Fruit fly (Drosophila melanogaster): ENCODE data around the gene CG14244.

Gene CG14244

dm6 chr3R:26717295-26717694 is 8.6 kb upstream of the CG14244 start, which contains the start of gene CG6425 (continued):
- TF ChIP-seq cyc (GFP tag; optimal IDR thresholded peaks at IDR 0.05): peak; percentile 38
- TF ChIP-seq CG6854 (GFP tag; optimal IDR thresholded peaks at IDR 0.05): no peak
- TF ChIP-seq salr (GFP tag; optimal IDR thresholded peaks at IDR 0.05): peak in 1 of 2 experiments; percentile 22
- TF ChIP-seq CG6163 (GFP tag; IDR thresholded peaks at IDR 0.05): no peak
- TF ChIP-seq acj6 (GFP tag; optimal IDR thresholded peaks at IDR 0.05): no peak
- peak; percentile 18 for TF ChIP-seq lz (GFP tag; optimal IDR thresholded peaks at IDR 0.05)
- no peak for TF ChIP-seq OdsH (GFP tag; optimal IDR thresholded peaks at IDR 0.05)
- TF ChIP-seq dsx (GFP tag; optimal IDR thresholded peaks at IDR 0.05; ENCODE audit: poor library complexity, severe bottlenecking): no peak
- TF ChIP-seq spab (GFP tag; optimal IDR thresholded peaks at IDR 0.05): no peak
- TF ChIP-seq CG11762 (GFP tag; optimal IDR thresholded peaks at IDR 0.05; ENCODE audit: insufficient read depth): no peak
- no peak for TF ChIP-seq CG6276 (GFP tag; optimal IDR thresholded peaks at IDR 0.05)
- TF ChIP-seq CG8119 (GFP tag; IDR thresholded peaks at IDR 0.05): peak; percentile 41; the same call in 2 of the 3 replicates

- no peak for TF ChIP-seq CG8119 (GFP tag; IDR thresholded peaks at IDR 0.05)
- peak; percentile 87 for TF ChIP-seq CG1621 (tag; optimal IDR thresholded peaks at IDR 0.05)
Measured at dm6 chr3R:26717864-26718263, 8.1 kb upstream of the CG14244 start, which contains the start of gene Yif1. Gene Yif1 (plus strand): TSS chr3R:26717871.

DNA sequence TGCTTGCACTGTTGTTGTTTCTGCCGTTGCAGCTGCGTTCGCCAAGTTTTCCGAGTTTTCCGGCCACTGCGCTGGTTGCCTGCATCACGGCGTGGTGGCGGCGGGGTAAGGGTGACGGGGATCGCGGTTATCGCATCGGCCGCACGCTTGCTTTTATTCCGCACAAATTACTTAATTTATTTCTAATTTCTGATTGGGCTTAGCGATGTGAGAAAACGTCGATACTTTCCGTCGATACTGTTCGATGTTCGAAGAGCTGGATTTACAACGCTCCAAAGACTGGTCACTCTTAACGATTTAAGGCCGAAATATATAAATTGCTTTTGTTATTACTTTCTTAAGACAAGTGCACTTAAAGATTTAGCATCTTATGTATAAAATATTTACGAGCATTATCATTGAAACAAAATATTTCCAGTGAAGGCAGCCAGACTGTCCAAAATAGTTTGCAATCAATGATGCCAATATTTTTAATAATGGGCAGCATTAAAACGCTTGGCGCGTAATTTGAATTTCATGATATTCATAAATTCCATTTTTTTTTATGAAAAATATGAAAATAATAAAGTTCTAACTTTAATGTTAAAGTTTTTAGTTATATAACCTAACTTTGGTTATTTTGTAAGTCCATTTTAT is 838 bp upstream of the CG14244 start, which contains the start of gene CG6420:
TSS of gene CG6420 (minus strand) at position 240 of the 636 bp plus-strand sequence.
- TF ChIP-seq net (GFP tag; optimal IDR thresholded peaks at IDR 0.05): no peak
- TF ChIP-seq Gug (GFP tag; IDR thresholded peaks at IDR 0.05): no peak
- no peak for TF ChIP-seq pdm3 (GFP tag; optimal IDR thresholded peaks at IDR 0.05)
- TF ChIP-seq vri (GFP tag; optimal IDR thresholded peaks at IDR 0.05): peak; percentile 76
- no peak for TF ChIP-seq CG4318 (GFP tag; optimal IDR thresholded peaks at IDR 0.05)
- peak; percentile 100 for TF ChIP-seq CG6808 (GFP tag; optimal IDR thresholded peaks at IDR 0.05)
- no peak for TF ChIP-seq dsx (GFP tag; optimal IDR thresholded peaks at IDR 0.05; ENCODE audit: poor library complexity, severe bottlenecking)
- no peak for TF ChIP-seq CG6276 (GFP tag; optimal IDR thresholded peaks at IDR 0.05)
- peak; percentile 16 for TF ChIP-seq Eip78C (GFP tag)
- no peak for TF ChIP-seq CG11762 (GFP tag; optimal IDR thresholded peaks at IDR 0.05; ENCODE audit: insufficient read depth)

dm6 chr3R:26727014-26727413 is 1.1 kb downstream of the CG14244 start, which contains the start of gene CG14246:
Gene CG14246 (plus strand): TSS chr3R:26727314.
- TF ChIP-seq CG16779 (tag; optimal IDR thresholded peaks at IDR 0.05): no peak

dm6 chr3R:26728427-26728826 is 2.5 kb downstream of the CG14244 start, which contains the start of gene CG14245:
Gene CG14245 (plus strand): TSS chr3R:26728727.
- TF ChIP-seq CG6792 (GFP tag; optimal IDR thresholded peaks at IDR 0.05) (no peak), spab (GFP tag; optimal IDR thresholded peaks at IDR 0.05) (no peak), Hr39 (GFP tag; optimal IDR thresholded peaks at IDR 0.05) (no peak), CG10669 (GFP tag; optimal IDR thresholded peaks at IDR 0.05) (no peak), CG11294 (GFP tag; IDR thresholded peaks at IDR 0.05) (no peak), esn (GFP tag; optimal IDR thresholded peaks at IDR 0.05) (no peak), topi (GFP tag; optimal IDR thresholded peaks at IDR 0.05) (no peak), CG15336 (GFP tag; IDR thresholded peaks at IDR 0.05) (no peak), Hr4 (GFP tag; optimal IDR thresholded peaks at IDR 0.05) (no peak), CG8632 (GFP tag; optimal IDR thresholded peaks at IDR 0.05) (no peak), CG8119 (GFP tag; IDR thresholded peaks at IDR 0.05) (no peak), CG6163 (GFP tag; IDR thresholded peaks at IDR 0.05) (no peak), Eip93F (GFP tag; optimal IDR thresholded peaks at IDR 0.05) (no peak), Sox14 (GFP tag; optimal IDR thresholded peaks at IDR 0.05) (no peak), Ets21C (GFP tag; optimal IDR thresholded peaks at IDR 0.05) (no peak), CG7368 (GFP tag; optimal IDR thresholded peaks at IDR 0.05) (no peak), eg (GFP tag; IDR thresholded peaks at IDR 0.05) (no peak), CG11762 (GFP tag; optimal IDR thresholded peaks at IDR 0.05; ENCODE audit: insufficient read depth) (no peak), CG6276 (GFP tag; optimal IDR thresholded peaks at IDR 0.05) (no peak)

Measured in whole organism, prepupa.